Fruit fly (Drosophila melanogaster): ENCODE measurements around the gene cv-c.

Gene cv-c

dm6 chr3R:14381599-14381998, 99.9 kb downstream of the cv-c start, which contains the start of gene soti:
TSS of gene soti (minus strand) at chr3R:14381699.
- no peak for TF ChIP-seq Dll (optimal IDR thresholded peaks at IDR 0.05)
- TF ChIP-seq psq (optimal IDR thresholded peaks at IDR 0.05), result no peak
- no peak for TF ChIP-seq EcR (GFP tag; optimal IDR thresholded peaks at IDR 0.05)
- no peak for TF ChIP-seq pan (optimal IDR thresholded peaks at IDR 0.05)
- no peak for TF ChIP-seq usp (GFP tag; optimal IDR thresholded peaks at IDR 0.05)
- no peak for TF ChIP-seq CG8478 (optimal IDR thresholded peaks at IDR 0.05)

dm6 chr3R:14373828-14374217, 107.7 kb downstream of the cv-c start:
- no peak for TF ChIP-seq EcR (GFP tag; optimal IDR thresholded peaks at IDR 0.05)
- no peak for TF ChIP-seq usp (GFP tag; optimal IDR thresholded peaks at IDR 0.05)
- no peak for TF ChIP-seq pan (optimal IDR thresholded peaks at IDR 0.05)
- no peak for TF ChIP-seq Dll (optimal IDR thresholded peaks at IDR 0.05)
- no peak for TF ChIP-seq psq (optimal IDR thresholded peaks at IDR 0.05)
- no peak for TF ChIP-seq CG8478 (optimal IDR thresholded peaks at IDR 0.05)

dm6 chr3R:14373192-14373827, 108.2 kb downstream of the cv-c start:
- TF ChIP-seq usp (GFP tag; optimal IDR thresholded peaks at IDR 0.05) (no peak), CG8478 (optimal IDR thresholded peaks at IDR 0.05) (peak; percentile 35)

DNA sequence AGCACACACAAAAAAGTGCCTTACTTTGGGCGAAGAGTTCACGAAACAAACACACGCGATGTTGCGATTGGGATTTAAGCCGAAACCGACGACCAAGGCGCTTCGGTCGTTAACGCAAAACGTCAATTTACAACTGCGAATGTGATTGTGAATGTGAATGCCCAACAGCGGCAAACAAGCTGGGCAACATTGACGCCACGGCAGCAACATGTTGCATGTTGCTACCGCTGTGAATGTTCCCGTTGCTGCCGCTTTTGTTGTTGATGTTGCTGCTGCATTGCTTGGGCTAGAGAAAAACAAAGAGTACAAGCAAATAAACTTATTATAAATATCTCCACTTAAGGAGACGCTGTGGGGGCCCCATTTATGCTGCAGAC, 108.7 kb downstream of the cv-c start, which contains the start of gene NK7.1:
Gene NK7.1 (minus strand): TSS at position 137 of the 377 bp plus-strand sequence.
- TF ChIP-seq pan (optimal IDR thresholded peaks at IDR 0.05) (no peak), EcR (GFP tag; optimal IDR thresholded peaks at IDR 0.05) (no peak), usp (GFP tag; optimal IDR thresholded peaks at IDR 0.05) (no peak), CG8478 (optimal IDR thresholded peaks at IDR 0.05) (no peak)

DNA sequence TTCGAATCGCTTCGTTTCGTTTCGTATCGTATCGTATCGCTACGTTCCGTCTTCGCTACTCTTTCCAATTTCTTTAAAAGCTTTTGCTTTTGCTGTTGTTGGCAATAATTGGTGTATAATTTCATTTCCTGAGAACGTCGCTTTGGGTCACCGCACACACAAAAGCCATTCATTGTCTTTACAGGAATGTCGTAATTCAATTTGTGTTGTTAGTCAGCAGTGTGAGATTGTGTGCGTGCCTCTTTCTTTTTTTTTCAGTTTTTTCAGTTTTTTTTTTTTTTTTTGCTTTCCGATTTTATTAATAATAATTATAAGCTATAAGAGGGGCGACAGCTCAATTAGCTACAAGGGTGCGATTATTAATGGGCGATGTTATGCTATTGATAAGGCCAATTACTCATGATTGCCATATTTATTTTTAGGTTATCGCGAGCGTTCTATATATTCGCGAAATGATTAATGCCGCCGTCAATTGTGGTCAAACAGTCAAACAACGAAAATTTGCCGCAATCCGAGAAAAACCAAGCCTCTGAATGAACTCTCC, 110.3 kb downstream of the cv-c start:
- TF ChIP-seq CG8478 (optimal IDR thresholded peaks at IDR 0.05), result no peak
- no peak for TF ChIP-seq pan (optimal IDR thresholded peaks at IDR 0.05)
- no peak for TF ChIP-seq psq (optimal IDR thresholded peaks at IDR 0.05)
- TF ChIP-seq usp (GFP tag; optimal IDR thresholded peaks at IDR 0.05), result no peak
- no peak for TF ChIP-seq Dll (optimal IDR thresholded peaks at IDR 0.05)
- TF ChIP-seq EcR (GFP tag; optimal IDR thresholded peaks at IDR 0.05), result no peak

DNA sequence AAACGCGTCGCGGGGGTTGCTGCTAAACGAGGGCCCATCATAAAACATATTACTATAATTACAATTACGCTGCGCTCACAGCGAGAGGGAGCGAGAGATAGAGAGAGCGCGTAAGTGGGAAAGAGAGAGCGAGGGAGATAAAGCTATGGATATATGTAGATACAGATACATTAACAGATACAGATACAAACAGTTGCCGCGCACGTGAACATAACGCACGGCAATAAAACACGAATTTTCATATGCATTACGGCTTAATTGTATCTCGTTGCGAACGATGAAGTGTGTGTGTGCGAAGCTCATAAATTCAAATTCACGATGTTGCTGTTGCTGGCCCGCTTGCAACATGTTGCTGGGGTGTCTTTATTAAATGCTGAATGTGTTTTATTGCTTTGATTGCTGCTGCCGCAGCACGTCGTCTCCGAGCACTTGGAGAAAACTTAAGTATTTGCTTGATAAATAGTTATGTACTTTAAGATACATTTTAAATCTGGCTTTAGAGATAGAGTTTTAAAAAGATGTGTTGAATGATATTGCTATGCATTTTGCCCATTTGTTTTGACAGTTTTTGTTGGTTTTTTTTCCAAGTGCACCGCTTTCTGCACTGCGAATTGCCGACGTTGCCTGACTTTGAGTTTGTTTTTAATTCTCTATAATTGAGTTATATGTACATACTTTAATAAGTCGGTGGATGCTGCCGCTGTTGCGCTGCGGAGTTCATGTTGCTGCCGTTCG, 111.1 kb downstream of the cv-c start:
- TF ChIP-seq usp (GFP tag; optimal IDR thresholded peaks at IDR 0.05) (no peak), pan (optimal IDR thresholded peaks at IDR 0.05) (no peak), psq (optimal IDR thresholded peaks at IDR 0.05) (no peak), CG8478 (optimal IDR thresholded peaks at IDR 0.05) (no peak), EcR (GFP tag; optimal IDR thresholded peaks at IDR 0.05) (no peak)

- no peak for TF ChIP-seq pan (optimal IDR thresholded peaks at IDR 0.05)
- TF ChIP-seq Dll (optimal IDR thresholded peaks at IDR 0.05), result peak; percentile 33
Observed at dm6 chr3R:14369481-14370198, 111.9 kb downstream of the cv-c start.

- TF ChIP-seq CG8478 (optimal IDR thresholded peaks at IDR 0.05) (no peak), usp (GFP tag; optimal IDR thresholded peaks at IDR 0.05) (no peak), EcR (GFP tag; optimal IDR thresholded peaks at IDR 0.05) (no peak), pan (optimal IDR thresholded peaks at IDR 0.05) (no peak), psq (optimal IDR thresholded peaks at IDR 0.05) (no peak), Dll (optimal IDR thresholded peaks at IDR 0.05) (no peak)
Observed at dm6 chr3R:14366882-14367281, 114.6 kb downstream of the cv-c start.

dm6 chr3R:14365918-14366317, 115.6 kb downstream of the cv-c start:
- TF ChIP-seq CG8478 (optimal IDR thresholded peaks at IDR 0.05) (no peak), pan (optimal IDR thresholded peaks at IDR 0.05) (no peak), psq (optimal IDR thresholded peaks at IDR 0.05) (no peak), EcR (GFP tag; optimal IDR thresholded peaks at IDR 0.05) (no peak), Dll (optimal IDR thresholded peaks at IDR 0.05) (no peak), usp (GFP tag; optimal IDR thresholded peaks at IDR 0.05) (no peak)

dm6 chr3R:14364156-14364555, 117.4 kb downstream of the cv-c start:
- TF ChIP-seq Dll (optimal IDR thresholded peaks at IDR 0.05), result no peak
- TF ChIP-seq pan (optimal IDR thresholded peaks at IDR 0.05), result no peak
- no peak for TF ChIP-seq usp (GFP tag; optimal IDR thresholded peaks at IDR 0.05)
- TF ChIP-seq CG8478 (optimal IDR thresholded peaks at IDR 0.05), result no peak
- no peak for TF ChIP-seq psq (optimal IDR thresholded peaks at IDR 0.05)
- no peak for TF ChIP-seq EcR (GFP tag; optimal IDR thresholded peaks at IDR 0.05)

- no peak for TF ChIP-seq CG8478 (optimal IDR thresholded peaks at IDR 0.05)
- TF ChIP-seq usp (GFP tag; optimal IDR thresholded peaks at IDR 0.05), result no peak
- no peak for TF ChIP-seq psq (optimal IDR thresholded peaks at IDR 0.05)
- TF ChIP-seq Dll (optimal IDR thresholded peaks at IDR 0.05), result no peak
- no peak for TF ChIP-seq pan (optimal IDR thresholded peaks at IDR 0.05)
- no peak for TF ChIP-seq EcR (GFP tag; optimal IDR thresholded peaks at IDR 0.05)
Observed at dm6 chr3R:14363172-14363571, 118.3 kb downstream of the cv-c start.

DNA sequence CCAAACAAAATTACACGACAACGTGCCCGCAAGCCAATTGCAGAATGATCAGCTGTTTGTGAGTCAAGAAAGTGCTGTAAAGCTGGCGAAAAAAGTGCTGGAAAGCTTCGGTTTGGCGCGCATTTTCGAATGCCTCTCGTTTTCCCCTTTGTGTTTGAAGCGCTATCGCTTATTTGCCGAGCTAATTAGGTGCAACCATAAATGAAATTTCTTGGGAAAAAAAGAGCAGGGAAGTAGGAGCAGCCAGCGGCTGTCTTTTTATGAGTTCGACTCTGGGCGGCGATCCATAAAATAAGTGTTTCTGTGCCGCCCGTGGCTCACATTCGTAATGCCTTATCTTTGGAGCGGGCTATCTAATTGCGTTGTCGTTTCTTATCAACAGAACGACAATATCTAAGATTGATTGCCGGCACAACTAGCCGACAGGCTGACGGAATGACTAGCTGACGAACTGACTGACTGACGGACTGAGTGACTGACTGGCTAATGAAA, 119.7 kb downstream of the cv-c start, which contains the start of gene Dnaaf5:
Gene Dnaaf5 (minus strand): TSS at position 46 of the 492 bp plus-strand sequence.
- TF ChIP-seq pan (optimal IDR thresholded peaks at IDR 0.05) (no peak), EcR (GFP tag; optimal IDR thresholded peaks at IDR 0.05) (no peak), CG8478 (optimal IDR thresholded peaks at IDR 0.05) (no peak), usp (GFP tag; optimal IDR thresholded peaks at IDR 0.05) (no peak), psq (optimal IDR thresholded peaks at IDR 0.05) (no peak), Dll (optimal IDR thresholded peaks at IDR 0.05) (no peak)

Data from whole organism.